Fruit fly (Drosophila melanogaster) whole organism, embryonic: ENCODE results near the gene CG34296.
A peak's percentile ranks its signal among the peaks of the same experiment; 100 is the strongest.

Experiments used
- CG10366 ChIP-seq: fragments of 200-800 bp; sonication (Bioruptor generic); IDR thresholded peaks from 2 replicates; pipeline ENCODE4 v1.3.6; 2022; ENCODE audit warnings: missing biosample characterization, missing genetic modification characterization
- CG13894 ChIP-seq: fragments of 200-800 bp; sonication (Bioruptor generic); optimal IDR thresholded peaks from 3 replicates; lab custom pipeline; 2018; ENCODE audit warnings: missing biosample characterization, mild to moderate bottlenecking, missing genetic modification characterization, moderate library complexity
- CG15696 ChIP-seq: fragments of 200-800 bp; sonication (Bioruptor generic); optimal IDR thresholded peaks from 2 replicates; lab custom pipeline; 2019; ENCODE audit warnings: missing biosample characterization, mild to moderate bottlenecking, missing genetic modification characterization, moderate library complexity
- CG1647 ChIP-seq: fragments of 200-800 bp; sonication (Bioruptor generic); optimal IDR thresholded peaks from 3 replicates; lab custom pipeline; 2016; ENCODE audit warnings: missing biosample characterization, missing genetic modification characterization
- CG17328 ChIP-seq: fragments of 200-800 bp; sonication (Bioruptor generic); IDR thresholded peaks from 2 replicates; pipeline ENCODE4 v1.3.6; 2022; ENCODE audit warnings: missing biosample characterization, missing genetic modification characterization
- CG17385 ChIP-seq: fragments of 200-800 bp; sonication (Bioruptor generic); optimal IDR thresholded peaks from 3 replicates; lab custom pipeline; 2018; ENCODE audit warnings: missing biosample characterization, mild to moderate bottlenecking, missing genetic modification characterization
- CG1792 ChIP-seq: fragments of 200-800 bp; sonication (Bioruptor generic); optimal IDR thresholded peaks from 2 replicates; lab custom pipeline; 2016; ENCODE audit warnings: missing biosample characterization, missing genetic modification characterization
- CG1832 ChIP-seq: fragments of 200-800 bp; sonication (Bioruptor generic); optimal IDR thresholded peaks from 2 replicates; lab custom pipeline; 2017; ENCODE audit warnings: missing biosample characterization, mild to moderate bottlenecking, missing genetic modification characterization, inconsistent platforms
- CG3065 ChIP-seq: fragments of 200-800 bp; sonication (Bioruptor generic); optimal IDR thresholded peaks from 2 replicates; lab custom pipeline; 2016; ENCODE audit warnings: missing biosample characterization, missing genetic modification characterization
- CG31441 ChIP-seq: fragments of 200-800 bp; sonication (Bioruptor generic); IDR thresholded peaks from 2 replicates; pipeline ENCODE4 v1.3.6; 2022; ENCODE audit warnings: missing biosample characterization, missing genetic modification characterization
- CG34422 ChIP-seq: fragments of 200-800 bp; sonication (Bioruptor generic); IDR thresholded peaks from 3 replicates; pipeline ENCODE4 v1.3.6; 2022; ENCODE audit warnings: missing biosample characterization, missing genetic modification characterization
- CG5245 ChIP-seq: fragments of 200-800 bp; sonication (Bioruptor generic); optimal IDR thresholded peaks from 3 replicates; lab custom pipeline; 2016; ENCODE audit warnings: missing biosample characterization, missing genetic modification characterization
- CG6813 ChIP-seq: fragments of 200-800 bp; sonication (Bioruptor generic); optimal IDR thresholded peaks from 2 replicates; lab custom pipeline; 2017; ENCODE audit warnings: missing biosample characterization, missing genetic modification characterization, mild to moderate bottlenecking, moderate library complexity, missing genetic modification reagents
- CG7839 ChIP-seq: fragments of 200-800 bp; sonication (Bioruptor generic); optimal IDR thresholded peaks from 3 replicates; lab custom pipeline; 2018; ENCODE audit warnings: missing biosample characterization, mild to moderate bottlenecking, missing genetic modification characterization, moderate library complexity
- CG8290 ChIP-seq, 3 experiments: fragments of 200-800 bp; sonication (Bioruptor generic); optimal IDR thresholded peaks; 2 replicates each; lab custom pipeline; 2016 to 2019; ENCODE audit warnings: missing biosample characterization in 3 of 3, missing genetic modification characterization in 3 of 3, mild to moderate bottlenecking in 2 of 3, moderate library complexity in 1 of 3
- CG8359 ChIP-seq: fragments of 200-800 bp; sonication (Bioruptor generic); optimal IDR thresholded peaks from 2 replicates; lab custom pipeline; 2017; ENCODE audit warnings: missing biosample characterization, mild to moderate bottlenecking, missing genetic modification characterization, borderline replicate concordance
- CG8944 ChIP-seq: fragments of 200-800 bp; sonication (Bioruptor generic); optimal IDR thresholded peaks from 3 replicates; lab custom pipeline; 2016; ENCODE audit warnings: missing biosample characterization, missing genetic modification characterization
- CG9727 ChIP-seq: fragments of 200-800 bp; sonication (Bioruptor generic); optimal IDR thresholded peaks from 3 replicates; lab custom pipeline; 2017; ENCODE audit warnings: missing biosample characterization, mild to moderate bottlenecking, missing genetic modification characterization
- Dip2 ChIP-seq: fragments of 200-800 bp; sonication (Bioruptor generic); IDR thresholded peaks from 2 replicates; pipeline ENCODE4 v1.3.6; 2022; ENCODE audit warnings: missing biosample characterization, missing genetic modification characterization
- Eip74EF ChIP-seq, 2 experiments: fragments of 200-800 bp in 1 of 2; fragments of >200 bp in 1 of 2; sonication (Bioruptor generic) in 1 of 2; optimal IDR thresholded peaks; 2 replicates each; lab custom pipeline; 2017 to 2019; ENCODE audit warnings: missing biosample characterization in 2 of 2, missing genetic modification characterization in 2 of 2, mild to moderate bottlenecking in 1 of 2, moderate library complexity in 1 of 2
- GATAe ChIP-seq: fragments of 200-800 bp; sonication (Bioruptor generic); conservative IDR thresholded peaks from 2 replicates; pipeline ENCODE4 v1.3.6; 2022; ENCODE audit warnings: missing biosample characterization, missing genetic modification characterization
- Gsc ChIP-seq: fragments of 200-800 bp; sonication (Bioruptor generic); IDR thresholded peaks from 2 replicates; pipeline ENCODE4 v1.3.6; 2022; ENCODE audit warnings: missing biosample characterization, missing genetic modification characterization
- MTF-1 ChIP-seq: fragments of 200-800 bp; sonication (Bioruptor generic); optimal IDR thresholded peaks from 2 replicates; lab custom pipeline; 2018; ENCODE audit warnings: missing biosample characterization, mild to moderate bottlenecking, missing genetic modification characterization, borderline replicate concordance
- Opbp ChIP-seq: fragments of 200-800 bp; sonication (Bioruptor generic); IDR thresholded peaks from 3 replicates; pipeline ENCODE4 v1.3.6; 2022; ENCODE audit warnings: missing biosample characterization, missing genetic modification characterization; ENCODE audit not compliant: partially characterized antibody
- PHDP ChIP-seq: fragments of 200-800 bp; sonication (Bioruptor generic); optimal IDR thresholded peaks from 3 replicates; lab custom pipeline; 2018; ENCODE audit warnings: missing biosample characterization, mild to moderate bottlenecking, missing genetic modification characterization, moderate library complexity
- Scr ChIP-seq: fragments of 200-800 bp; sonication (Bioruptor generic); IDR thresholded peaks from 2 replicates; pipeline ENCODE4 v1.3.6; 2022; ENCODE audit warnings: missing biosample characterization, missing genetic modification characterization; ENCODE audit not compliant: partially characterized antibody
- Six4 ChIP-seq: fragments of 200-800 bp; sonication (Bioruptor generic); optimal IDR thresholded peaks from 2 replicates; lab custom pipeline; 2016; ENCODE audit warnings: missing biosample characterization, missing genetic modification characterization
- Sox100B ChIP-seq: fragments of 200-800 bp; sonication (Bioruptor generic); optimal IDR thresholded peaks from 3 replicates; lab custom pipeline; 2018; ENCODE audit warnings: missing biosample characterization, mild to moderate bottlenecking, missing genetic modification characterization
- Sox102F ChIP-seq: fragments of 200-800 bp; sonication (Bioruptor generic); optimal IDR thresholded peaks from 2 replicates; lab custom pipeline; 2018; ENCODE audit warnings: missing biosample characterization, mild to moderate bottlenecking, missing genetic modification characterization, moderate library complexity
- Taf1 ChIP-seq: fragments of 200-800 bp; sonication (Bioruptor generic); IDR thresholded peaks from 2 replicates; pipeline ENCODE4 v1.3.6; 2022; ENCODE audit warnings: missing biosample characterization, missing genetic modification characterization
- ac ChIP-seq: fragments of 200-800 bp; sonication (Bioruptor generic); optimal IDR thresholded peaks from 3 replicates; lab custom pipeline; 2017; ENCODE audit warnings: missing biosample characterization, mild to moderate bottlenecking, missing genetic modification characterization
- ase ChIP-seq: fragments of 200-800 bp; sonication (Bioruptor generic); IDR thresholded peaks from 3 replicates; pipeline ENCODE4 v1.3.6; 2022; ENCODE audit warnings: missing biosample characterization, missing genetic modification characterization
- az2 ChIP-seq: fragments of 200-800 bp; sonication (Bioruptor generic); optimal IDR thresholded peaks from 3 replicates; lab custom pipeline; 2016; ENCODE audit warnings: missing biosample characterization, missing genetic modification characterization
- bbx ChIP-seq: fragments of 200-800 bp; sonication (Bioruptor generic); IDR thresholded peaks from 2 replicates; pipeline ENCODE4 v1.3.6; 2022; ENCODE audit warnings: missing biosample characterization, missing genetic modification characterization; ENCODE audit not compliant: partially characterized antibody
- btn ChIP-seq: fragments of 200-800 bp; sonication (Bioruptor generic); optimal IDR thresholded peaks from 2 replicates; lab custom pipeline; 2016; ENCODE audit warnings: missing biosample characterization, missing genetic modification characterization
- dan ChIP-seq: fragments of 200-800 bp; sonication (Bioruptor generic); IDR thresholded peaks from 2 replicates; pipeline ENCODE4 v1.3.6; 2022; ENCODE audit warnings: missing biosample characterization, missing genetic modification characterization
- ems ChIP-seq: fragments of 200-800 bp; sonication (Bioruptor generic); optimal IDR thresholded peaks from 3 replicates; lab custom pipeline; 2016; ENCODE audit warnings: missing biosample characterization, missing genetic modification characterization
- ewg ChIP-seq: fragments of 200-800 bp; sonication (Bioruptor generic); optimal IDR thresholded peaks from 3 replicates; lab custom pipeline; 2017; ENCODE audit warnings: mild to moderate bottlenecking, missing biosample characterization, missing genetic modification reagents, missing genetic modification characterization
- fd96Cb ChIP-seq: fragments of 200-800 bp; sonication (Bioruptor generic); optimal IDR thresholded peaks from 2 replicates; lab custom pipeline; 2018; ENCODE audit warnings: missing biosample characterization, mild to moderate bottlenecking, missing genetic modification characterization, moderate library complexity
- gce ChIP-seq: fragments of 200-800 bp; sonication (Bioruptor generic); IDR thresholded peaks from 3 replicates; pipeline ENCODE4 v1.3.6; 2022; ENCODE audit warnings: missing biosample characterization, missing genetic modification characterization
- gfzf ChIP-seq: fragments of 200-800 bp; sonication (Bioruptor generic); optimal IDR thresholded peaks from 2 replicates; lab custom pipeline; 2016; ENCODE audit warnings: missing biosample characterization, mild to moderate bottlenecking, missing genetic modification characterization, moderate library complexity
- ham ChIP-seq: fragments of 200-800 bp; sonication (Bioruptor generic); IDR thresholded peaks from 2 replicates; pipeline ENCODE4 v1.3.6; 2022; ENCODE audit warnings: missing biosample characterization, missing genetic modification characterization
- lilli ChIP-seq: fragments of 200-800 bp; sonication (Bioruptor generic); optimal IDR thresholded peaks from 3 replicates; lab custom pipeline; 2016; ENCODE audit warnings: missing biosample characterization, missing genetic modification characterization
- mld ChIP-seq: fragments of 200-800 bp; sonication (Bioruptor generic); IDR thresholded peaks from 3 replicates; pipeline ENCODE4 v1.3.6; 2022; ENCODE audit warnings: missing biosample characterization, missing genetic modification characterization; ENCODE audit not compliant: partially characterized antibody
- odd ChIP-seq: fragments of 200-800 bp; sonication (Bioruptor generic); optimal IDR thresholded peaks from 2 replicates; lab custom pipeline; 2017; ENCODE audit warnings: missing biosample characterization, mild to moderate bottlenecking, missing genetic modification characterization
- salm ChIP-seq: fragments of 200-800 bp; sonication (Bioruptor generic); optimal IDR thresholded peaks from 2 replicates; lab custom pipeline; 2018; ENCODE audit warnings: missing biosample characterization, mild to moderate bottlenecking, missing genetic modification characterization
- slou ChIP-seq: fragments of 200-800 bp; sonication (Bioruptor generic); optimal IDR thresholded peaks from 3 replicates; lab custom pipeline; 2016; ENCODE audit warnings: missing biosample characterization, missing genetic modification characterization
- slp2 ChIP-seq: fragments of 200-800 bp; sonication (Bioruptor generic); optimal IDR thresholded peaks from 2 replicates; lab custom pipeline; 2016; ENCODE audit warnings: missing biosample characterization, missing genetic modification characterization
- sug ChIP-seq: fragments of 200-800 bp; optimal IDR thresholded peaks from 2 replicates; lab custom pipeline; 2019; ENCODE audit warnings: missing biosample characterization, mild to moderate bottlenecking, missing genetic modification characterization, moderate library complexity
- yki ChIP-seq: fragments of >200 bp; optimal IDR thresholded peaks from 3 replicates; lab custom pipeline; 2018

Gene CG34296

DNA sequence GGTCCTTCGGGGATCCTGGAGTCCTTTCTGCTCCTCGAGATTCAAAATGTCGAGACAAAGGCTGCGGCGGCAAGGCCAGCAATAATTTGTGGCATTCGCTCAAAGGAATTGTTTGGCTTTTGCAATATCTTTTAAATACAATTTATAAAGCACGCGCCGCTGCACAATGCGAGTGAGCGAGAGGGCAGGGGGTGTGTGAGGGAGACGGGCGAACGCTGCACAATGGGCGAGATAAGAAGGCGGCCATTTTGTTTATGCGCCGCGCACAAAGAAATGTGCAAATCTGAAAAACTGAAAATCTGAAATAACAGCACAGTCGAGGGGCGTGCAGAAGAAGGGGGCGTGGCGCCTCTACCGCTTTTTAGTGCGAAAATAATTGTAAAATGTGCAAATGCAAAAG lies 14.0 kb upstream of the CG34296 start (continued):
- TF ChIP-seq Eip74EF (GFP tag; optimal IDR thresholded peaks at IDR 0.05; lab: Kevin White, UChicago) (no peak), ham (no peak), yki (no peak), Taf1 (GFP tag; lab: Robert Waterston, UW) (no peak), CG15696 (no peak), slp2 (no peak), ems (GFP tag; lab: Kevin White, UChicago) (no peak), CG31441 (GFP tag; lab: Robert Waterston, UW) (no peak), slou (GFP tag; lab: Kevin White, UChicago) (no peak), ewg (GFP tag; lab: Kevin White, UChicago) (peak; percentile 27), MTF-1 (GFP tag; lab: Kevin White, UChicago) (no peak)

DNA sequence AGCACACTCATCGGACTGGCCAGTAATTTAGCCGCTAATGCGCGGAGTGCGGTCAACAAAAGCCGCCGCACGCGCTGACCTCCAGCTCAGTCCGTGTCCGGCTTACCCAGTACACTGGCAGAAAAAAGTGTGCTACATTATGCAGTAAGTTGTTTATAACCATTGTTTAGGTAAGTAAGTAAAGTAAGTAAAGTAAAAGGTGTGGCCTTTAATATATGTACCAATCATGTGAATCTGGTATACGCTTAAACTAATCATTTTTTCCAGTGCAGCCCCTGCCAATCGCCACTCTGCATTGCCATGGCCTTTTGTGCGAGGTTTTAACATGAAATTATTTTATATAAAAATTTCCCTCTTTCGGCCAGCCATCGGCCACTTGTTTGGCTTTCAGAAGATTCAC lies 10.9 kb upstream of the CG34296 start:
- TF ChIP-seq CG1792 (GFP tag; lab: Kevin White, UChicago) (no peak), gce (no peak), Six4 (GFP tag; lab: Kevin White, UChicago) (no peak), CG8359 (no peak), CG6813 (no peak), Opbp (GFP tag; lab: Robert Waterston, UW) (no peak), lilli (no peak), CG3065 (GFP tag; lab: Kevin White, UChicago) (no peak), az2 (GFP tag; lab: Kevin White, UChicago) (peak; percentile 11), Dip2 (no peak), CG5245 (GFP tag; lab: Kevin White, UChicago) (no peak), CG8944 (GFP tag; lab: Kevin White, UChicago) (no peak), PHDP (no peak), salm (tag; lab: Kevin White, UChicago) (no peak), CG1832 (no peak), dan (no peak), CG10366 (GFP tag; lab: Robert Waterston, UW) (no peak), gfzf (GFP tag; lab: Kevin White, UChicago) (no peak), Scr (GFP tag; lab: Robert Waterston, UW) (no peak), CG13894 (tag; lab: Kevin White, UChicago) (no peak), ac (GFP tag; lab: Kevin White, UChicago) (no peak), Sox102F (no peak), GATAe (GFP tag; lab: Robert Waterston, UW) (no peak), CG9727 (GFP tag; lab: Kevin White, UChicago) (peak; percentile 5), odd (GFP tag; lab: Kevin White, UChicago) (no peak), sug (tag; lab: Kevin White, UChicago) (no peak), fd96Cb (peak; percentile 3), bbx (GFP tag; lab: Robert Waterston, UW) (no peak), CG1647 (GFP tag; lab: Kevin White, UChicago) (no peak), CG17328 (GFP tag; lab: Robert Waterston, UW) (peak; percentile 59), Gsc (GFP tag; lab: Robert Waterston, UW) (no peak), ase (GFP tag; lab: Robert Waterston, UW) (no peak), CG7839 (tag; lab: Kevin White, UChicago) (peak; percentile 16), btn (no peak), CG17385 (no peak), Sox100B (GFP tag; lab: Kevin White, UChicago) (no peak), CG34422 (0 out of 3 replicates have a peak, but pooled peaks have one; percentile 30), mld (GFP tag; lab: Robert Waterston, UW) (no peak), CG8290 (GFP tag; optimal IDR thresholded peaks at IDR 0.05; lab: Kevin White, UChicago) (no peak), CG8290 (tag; optimal IDR thresholded peaks at IDR 0.05; lab: Kevin White, UChicago) (no peak)
